Worm (Caenorhabditis elegans) whole organism, young adult: ENCODE results near the gene R05G6.10.
A peak's percentile ranks its signal among the peaks of the same experiment; 100 is the strongest.

Source experiments
- B0035.1 ChIP-seq: sonication (generic microtip); optimal IDR thresholded peaks from 2 replicates; lab custom pipeline; 2016; ENCODE audit warnings: missing genetic modification characterization, mild to moderate bottlenecking, missing compliant biosample characterization, missing genotype, missing genetic modification reagents
- D2030.7 ChIP-seq: fragments of 200-800 bp; sonication (Bioruptor generic); IDR thresholded peaks from 2 replicates; pipeline ENCODE4 v1.3.6; 2022; ENCODE audit warnings: missing genetic modification reagents, missing genetic modification characterization, missing compliant biosample characterization
- F23B12.7 ChIP-seq: sonication (generic microtip); optimal IDR thresholded peaks from 2 replicates; lab custom pipeline; 2017; ENCODE audit warnings: missing genetic modification characterization, mild to moderate bottlenecking, missing compliant biosample characterization, antibody characterized with exemption, moderate library complexity; ENCODE audit not compliant: insufficient read depth
- F37B4.10 ChIP-seq: fragments of 200-800 bp; sonication (Bioruptor generic); IDR thresholded peaks from 2 replicates; pipeline ENCODE4 v1.3.6; 2022; ENCODE audit warnings: missing genetic modification characterization, missing compliant biosample characterization
- F39B2.1 ChIP-seq: fragments of 200-800 bp; sonication (Bioruptor generic); IDR thresholded peaks from 2 replicates; pipeline ENCODE4 v1.3.6; 2022; ENCODE audit warnings: missing genetic modification reagents, missing genetic modification characterization, missing compliant biosample characterization
- F55B11.4 ChIP-seq: sonication (generic microtip); optimal IDR thresholded peaks from 2 replicates; lab custom pipeline; 2016; ENCODE audit warnings: missing compliant biosample characterization, missing genetic modification characterization, borderline replicate concordance; ENCODE audit not compliant: insufficient read depth
- K11D2.4 ChIP-seq: fragments of 200-800 bp; sonication (Bioruptor generic); IDR thresholded peaks from 2 replicates; pipeline ENCODE4 v1.3.6; 2022; ENCODE audit warnings: missing genetic modification reagents, missing genetic modification characterization, missing compliant biosample characterization
- K12H6.12 ChIP-seq: fragments of 200-800 bp; sonication (Bioruptor generic); optimal IDR thresholded peaks from 2 replicates; lab custom pipeline; 2018; ENCODE audit warnings: mild to moderate bottlenecking, missing genetic modification characterization, missing compliant biosample characterization
- T07F8.4 ChIP-seq: sonication (generic microtip); optimal IDR thresholded peaks from 2 replicates; lab custom pipeline; 2016; ENCODE audit warnings: mild to moderate bottlenecking, missing genetic modification characterization, moderate library complexity, missing compliant biosample characterization
- T26A5.8 ChIP-seq: sonication (generic microtip); optimal IDR thresholded peaks from 2 replicates; lab custom pipeline; 2016; ENCODE audit warnings: missing genetic modification characterization, missing compliant biosample characterization
- Y67H2A.10 ChIP-seq: fragments of 200-800 bp; sonication (Bioruptor generic); conservative IDR thresholded peaks from 2 replicates; pipeline ENCODE4 v1.3.6; 2022; ENCODE audit warnings: missing genetic modification reagents, missing genetic modification characterization, missing compliant biosample characterization
- Y95B8A.8 ChIP-seq: fragments of 200-800 bp; sonication (Bioruptor generic); IDR thresholded peaks from 2 replicates; pipeline ENCODE4 v1.3.6; 2022; ENCODE audit warnings: missing genetic modification reagents, missing genetic modification characterization, missing compliant biosample characterization
- ZK185.1 ChIP-seq: sonication (generic microtip); optimal IDR thresholded peaks from 2 replicates; lab custom pipeline; 2016; ENCODE audit warnings: mild to moderate bottlenecking, missing genetic modification characterization, missing compliant biosample characterization; ENCODE audit not compliant: poor library complexity, severe bottlenecking
- akir-1 ChIP-seq: fragments of 200-800 bp; sonication (Bioruptor generic); optimal IDR thresholded peaks from 2 replicates; lab custom pipeline; 2018; ENCODE audit warnings: mild to moderate bottlenecking, missing genetic modification characterization, moderate library complexity, missing compliant biosample characterization
- aptf-2 ChIP-seq: fragments of 200-800 bp; sonication (Bioruptor generic); conservative IDR thresholded peaks from 2 replicates; pipeline ENCODE4 v1.3.6; 2022; ENCODE audit warnings: missing genetic modification reagents, missing genetic modification characterization, missing compliant biosample characterization
- atf-7 ChIP-seq: sonication (generic microtip); optimal IDR thresholded peaks from 2 replicates; lab custom pipeline; 2017; ENCODE audit warnings: mild to moderate bottlenecking, missing genetic modification characterization, missing compliant biosample characterization
- attf-6 ChIP-seq: fragments of 200-800 bp; sonication (Bioruptor generic); IDR thresholded peaks from 2 replicates; pipeline ENCODE4 v1.3.6; 2022; ENCODE audit warnings: missing genetic modification reagents, missing genetic modification characterization, missing compliant biosample characterization
- ccch-3 ChIP-seq: fragments of 200-800 bp; sonication (Bioruptor generic); optimal IDR thresholded peaks from 2 replicates; lab custom pipeline; 2018; ENCODE audit warnings: mild to moderate bottlenecking, missing genetic modification characterization, missing compliant biosample characterization
- ceh-40 ChIP-seq: fragments of 200-800 bp; sonication (Bioruptor generic); IDR thresholded peaks from 2 replicates; pipeline ENCODE4 v1.3.6; 2022; ENCODE audit warnings: missing genetic modification characterization, missing compliant biosample characterization
- ceh-91 ChIP-seq: fragments of 200-800 bp; sonication (Bioruptor generic); IDR thresholded peaks from 2 replicates; pipeline ENCODE4 v1.3.6; 2022; ENCODE audit warnings: missing genetic modification reagents, missing genetic modification characterization, missing compliant biosample characterization
- die-1 ChIP-seq: sonication (generic microtip); optimal IDR thresholded peaks from 2 replicates; lab custom pipeline; 2016; ENCODE audit warnings: missing genotype, mild to moderate bottlenecking, missing genetic modification characterization, missing compliant biosample characterization
- dox-1 ChIP-seq: fragments of 200-800 bp; sonication (Bioruptor generic); IDR thresholded peaks from 2 replicates; pipeline ENCODE4 v1.3.6; 2022; ENCODE audit warnings: missing genetic modification reagents, missing genetic modification characterization, missing compliant biosample characterization
- dpff-1 ChIP-seq: sonication (generic microtip); optimal IDR thresholded peaks from 2 replicates; lab custom pipeline; 2017; ENCODE audit warnings: mild to moderate bottlenecking, missing genetic modification characterization, missing compliant biosample characterization
- egrh-3 ChIP-seq: fragments of 200-800 bp; sonication (Bioruptor generic); IDR thresholded peaks from 2 replicates; pipeline ENCODE4 v1.3.6; 2022; ENCODE audit warnings: missing genetic modification reagents, missing genetic modification characterization, missing compliant biosample characterization
- ets-4 ChIP-seq: fragments of 200-800 bp; sonication (Bioruptor generic); optimal IDR thresholded peaks from 2 replicates; lab custom pipeline; 2018; ENCODE audit warnings: mild to moderate bottlenecking, missing genetic modification characterization, missing compliant biosample characterization
- him-1 ChIP-seq: sonication (generic microtip); optimal IDR thresholded peaks from 2 replicates; lab custom pipeline; 2016; ENCODE audit warnings: missing genotype, missing genetic modification reagents, missing genetic modification characterization, missing compliant biosample characterization
- hmg-20 ChIP-seq: fragments of 200-800 bp; sonication (Bioruptor generic); IDR thresholded peaks from 2 replicates; pipeline ENCODE4 v1.3.6; 2022; ENCODE audit warnings: missing genetic modification reagents, missing genetic modification characterization, missing compliant biosample characterization
- hrde-1 ChIP-seq: sonication (generic microtip); optimal IDR thresholded peaks from 2 replicates; lab custom pipeline; 2016; ENCODE audit warnings: missing genetic modification characterization, mild to moderate bottlenecking, missing compliant biosample characterization, moderate library complexity, missing genotype, missing genetic modification reagents, borderline replicate concordance
- let-607 ChIP-seq, 2 experiments: fragments of 200-800 bp in 1 of 2; sonication (Bioruptor generic) in 1 of 2; sonication (generic microtip) in 1 of 2; optimal IDR thresholded peaks; 2 replicates each; lab custom pipeline; 2016 to 2018; ENCODE audit warnings: mild to moderate bottlenecking in 2 of 2, missing compliant biosample characterization in 2 of 2, missing genetic modification characterization in 2 of 2, moderate library complexity in 2 of 2, missing genotype in 1 of 2
- lin-26 ChIP-seq: fragments of 200-800 bp; sonication (Bioruptor generic); IDR thresholded peaks from 2 replicates; pipeline ENCODE4 v1.3.6; 2022; ENCODE audit warnings: missing genetic modification reagents, missing genetic modification characterization, missing compliant biosample characterization
- lin-35 ChIP-seq, 3 experiments: fragments of 150-350 bp in 2 of 3; sonication (generic microtip) in 1 of 3; optimal IDR thresholded peaks; 2 replicates each; lab custom pipeline; 2014 to 2018; ENCODE audit warnings: missing biosample characterization in 3 of 3, missing genetic modification characterization in 3 of 3, missing genetic modification reagents in 3 of 3
- lin-54 ChIP-seq: fragments of 200-800 bp; sonication (Bioruptor generic); optimal IDR thresholded peaks from 2 replicates; lab custom pipeline; 2018; ENCODE audit warnings: mild to moderate bottlenecking, missing genetic modification characterization, missing compliant biosample characterization
- lsy-27 ChIP-seq: sonication (generic microtip); optimal IDR thresholded peaks from 2 replicates; lab custom pipeline; 2017; ENCODE audit warnings: missing genetic modification characterization, mild to moderate bottlenecking, missing compliant biosample characterization, antibody characterized with exemption, missing genotype, borderline replicate concordance; ENCODE audit not compliant: insufficient read depth
- mcd-1 ChIP-seq: fragments of 200-800 bp; sonication (Bioruptor generic); IDR thresholded peaks from 2 replicates; pipeline ENCODE4 v1.3.6; 2022; ENCODE audit warnings: missing genetic modification reagents, missing genetic modification characterization, missing compliant biosample characterization
- mel-28 ChIP-seq: sonication (generic microtip); optimal IDR thresholded peaks from 2 replicates; lab custom pipeline; 2016; ENCODE audit warnings: borderline replicate concordance, mild to moderate bottlenecking, missing genetic modification characterization, missing compliant biosample characterization
- mes-4 ChIP-seq: sonication (generic microtip); optimal IDR thresholded peaks from 2 replicates; lab custom pipeline; 2016; ENCODE audit warnings: missing genotype, missing genetic modification characterization, missing compliant biosample characterization
- nfya-1 ChIP-seq: sonication (generic microtip); optimal IDR thresholded peaks from 2 replicates; lab custom pipeline; 2017; ENCODE audit warnings: antibody characterized with exemption, missing compliant biosample characterization, missing genetic modification characterization, borderline replicate concordance; ENCODE audit not compliant: insufficient read depth
- pbrm-1 ChIP-seq: fragments of 200-800 bp; sonication (Bioruptor generic); IDR thresholded peaks from 2 replicates; pipeline ENCODE4 v1.3.6; 2022; ENCODE audit warnings: missing genetic modification reagents, missing genetic modification characterization, missing compliant biosample characterization
- rcor-1 ChIP-seq: fragments of 200-800 bp; sonication (Bioruptor generic); IDR thresholded peaks from 2 replicates; pipeline ENCODE4 v1.3.6; 2022; ENCODE audit warnings: missing genetic modification reagents, missing genetic modification characterization, missing compliant biosample characterization
- sdz-38 ChIP-seq: sonication (generic microtip); optimal IDR thresholded peaks from 2 replicates; lab custom pipeline; 2016; ENCODE audit warnings: missing genotype, missing genetic modification characterization, missing compliant biosample characterization
- sea-2 ChIP-seq: fragments of 200-800 bp; sonication (Bioruptor generic); IDR thresholded peaks from 2 replicates; pipeline ENCODE4 v1.3.6; 2022; ENCODE audit warnings: missing genetic modification characterization, missing compliant biosample characterization
- somi-1 ChIP-seq: fragments of 200-800 bp; sonication (Bioruptor generic); optimal IDR thresholded peaks from 2 replicates; lab custom pipeline; 2018; ENCODE audit warnings: mild to moderate bottlenecking, missing genetic modification characterization, missing compliant biosample characterization
- unc-130 ChIP-seq: sonication (generic microtip); optimal IDR thresholded peaks from 2 replicates; lab custom pipeline; 2016; ENCODE audit warnings: missing genetic modification reagents, missing genetic modification characterization, missing compliant biosample characterization
- ztf-26 ChIP-seq: sonication (generic microtip); optimal IDR thresholded peaks from 2 replicates; lab custom pipeline; 2017; ENCODE audit warnings: missing genetic modification characterization, missing compliant biosample characterization
- ztf-6 ChIP-seq: fragments of 200-800 bp; sonication (Bioruptor generic); IDR thresholded peaks from 2 replicates; pipeline ENCODE4 v1.3.6; 2022; ENCODE audit warnings: missing genetic modification reagents, missing genetic modification characterization, missing compliant biosample characterization

R05G6.10 gene

ce11 chrIV:7487554-7488456 lies 54.5 kb downstream of the R05G6.10 start, which contains the start of the genes his-60 and his-59 (continued):
- TF ChIP-seq hrde-1 (tag; lab: Kevin White, UChicago) (peak; percentile 97), F39B2.1 (peak; percentile 99), mel-28 (tag; lab: Kevin White, UChicago) (no peak), T26A5.8 (no peak), B0035.1 (tag; lab: Kevin White, UChicago) (no peak), atf-7 (tag; lab: Kevin White, UChicago) (no peak), sdz-38 (tag; lab: Kevin White, UChicago) (no peak), lin-54 (peak; percentile 44), him-1 (tag; lab: Kevin White, UChicago) (no peak), dox-1 (GFP tag; lab: Robert Waterston, UW) (peak; percentile 93), F37B4.10 (GFP tag; lab: Robert Waterston, UW) (peak; percentile 61; the same call in 1 of the 2 replicates), dpff-1 (no peak), let-607 (tag; optimal IDR thresholded peaks at IDR 0.05; lab: Kevin White, UChicago) (no peak), ets-4 (GFP tag; lab: Kevin White, UChicago) (no peak), akir-1 (GFP tag; lab: Kevin White, UChicago) (no peak), K11D2.4 (GFP tag; lab: Robert Waterston, UW) (no peak), mcd-1 (GFP tag; lab: Robert Waterston, UW) (peak; percentile 40; the same call in 1 of the 2 replicates), lsy-27 (no peak), egrh-3 (GFP tag; lab: Robert Waterston, UW) (peak; percentile 51), ztf-26 (no peak), rcor-1 (no peak; the same call in 1 of the 2 replicates), T07F8.4 (tag; lab: Kevin White, UChicago) (peak; percentile 31), ztf-6 (GFP tag; lab: Robert Waterston, UW) (no peak), ZK185.1 (tag; lab: Kevin White, UChicago) (no peak), hmg-20 (no peak), ceh-40 (peak; percentile 75), die-1 (tag; lab: Kevin White, UChicago) (peak; percentile 43), ceh-91 (GFP tag; lab: Robert Waterston, UW) (no peak; the same call in 1 of the 2 replicates), lin-26 (GFP tag; lab: Robert Waterston, UW) (peak; percentile 95), mes-4 (tag; lab: Kevin White, UChicago) (peak; percentile 48), F55B11.4 (tag; lab: Kevin White, UChicago) (no peak), lin-35 (GFP tag; optimal IDR thresholded peaks at IDR 0.05; lab: Kevin White, UChicago) (no peak), somi-1 (no peak), D2030.7 (GFP tag; lab: Robert Waterston, UW) (peak; percentile 39; the same call in 1 of the 2 replicates), Y67H2A.10 (GFP tag; lab: Robert Waterston, UW) (no peak), unc-130 (peak; percentile 7), Y95B8A.8 (peak; percentile 82), ccch-3 (no peak), nfya-1 (tag; lab: Kevin White, UChicago) (no peak), pbrm-1 (GFP tag; lab: Robert Waterston, UW) (peak; percentile 69; the same call in 1 of the 2 replicates), attf-6 (GFP tag; lab: Robert Waterston, UW) (peak; percentile 81), K12H6.12 (tag; lab: Kevin White, UChicago) (no peak), F23B12.7 (tag; lab: Kevin White, UChicago) (no peak), aptf-2 (0 out of 2 replicates have a peak, but pooled peaks have one; percentile 12), sea-2 (GFP tag; lab: Robert Waterston, UW) (no peak)
